Fruit fly (Drosophila melanogaster) whole organism, embryonic: ENCODE measurements around the gene RhoGAP18B.
A peak's percentile ranks its signal among the peaks of the same experiment; 100 is the strongest.

Experiments
- Adf1 ChIP-seq: fragments of 200-800 bp; sonication (Bioruptor generic); IDR thresholded peaks from 2 replicates; pipeline ENCODE4 v1.3.6; 2022; ENCODE audit warnings: missing biosample characterization, missing genetic modification characterization
- BEAF-32 ChIP-seq: fragments of 200-800 bp; sonication (Bioruptor generic); optimal IDR thresholded peaks from 3 replicates; lab custom pipeline; 2017; ENCODE audit warnings: missing biosample characterization, missing genetic modification characterization, mild to moderate bottlenecking, moderate library complexity, missing genetic modification reagents
- Bdp1 ChIP-seq: fragments of 200-800 bp; sonication (Bioruptor generic); optimal IDR thresholded peaks from 3 replicates; lab custom pipeline; 2016; ENCODE audit warnings: missing biosample characterization, missing genetic modification characterization
- BtbVII ChIP-seq: fragments of 200-800 bp; sonication (Bioruptor generic); optimal IDR thresholded peaks from 3 replicates; lab custom pipeline; 2017; ENCODE audit warnings: missing biosample characterization, mild to moderate bottlenecking, missing genetic modification characterization
- CG11093 ChIP-seq: fragments of 200-800 bp; sonication (Bioruptor generic); IDR thresholded peaks from 3 replicates; pipeline ENCODE4 v1.3.6; 2022; ENCODE audit warnings: missing biosample characterization, missing genetic modification characterization
- CG12104 ChIP-seq: fragments of 200-800 bp; sonication (Bioruptor generic); optimal IDR thresholded peaks from 3 replicates; lab custom pipeline; 2016; ENCODE audit warnings: missing biosample characterization, missing genetic modification characterization
- CG12659 ChIP-seq: fragments of 200-800 bp; sonication (Bioruptor generic); optimal IDR thresholded peaks from 3 replicates; lab custom pipeline; 2017; ENCODE audit warnings: mild to moderate bottlenecking, missing biosample characterization, missing genetic modification reagents, missing genetic modification characterization
- CG14710 ChIP-seq: fragments of 200-800 bp; sonication (Bioruptor generic); optimal IDR thresholded peaks from 3 replicates; lab custom pipeline; 2019; ENCODE audit warnings: missing biosample characterization, mild to moderate bottlenecking, missing genetic modification characterization, moderate library complexity
- CG15011 ChIP-seq: fragments of 200-800 bp; sonication (Bioruptor generic); optimal IDR thresholded peaks from 3 replicates; lab custom pipeline; 2018; ENCODE audit warnings: missing biosample characterization, mild to moderate bottlenecking, missing genetic modification characterization
- CG16813 ChIP-seq: fragments of 200-800 bp; sonication (Bioruptor generic); IDR thresholded peaks from 3 replicates; pipeline ENCODE4 v1.3.6; 2022; ENCODE audit warnings: missing biosample characterization, missing genetic modification characterization; ENCODE audit not compliant: partially characterized antibody
- CG2875 ChIP-seq: fragments of 200-800 bp; sonication (Bioruptor generic); optimal IDR thresholded peaks from 2 replicates; lab custom pipeline; 2017; ENCODE audit warnings: missing biosample characterization, mild to moderate bottlenecking, missing genetic modification characterization, missing genetic modification reagents
- CG30403 ChIP-seq: fragments of 200-800 bp; sonication (Bioruptor generic); optimal IDR thresholded peaks from 3 replicates; lab custom pipeline; 2016; ENCODE audit warnings: missing biosample characterization, missing genetic modification characterization
- CG31365 ChIP-seq: fragments of 200-800 bp; sonication (Bioruptor generic); optimal IDR thresholded peaks from 2 replicates; lab custom pipeline; 2018; ENCODE audit warnings: missing biosample characterization, mild to moderate bottlenecking, missing genetic modification characterization
- CG31441 ChIP-seq: fragments of 200-800 bp; sonication (Bioruptor generic); IDR thresholded peaks from 2 replicates; pipeline ENCODE4 v1.3.6; 2022; ENCODE audit warnings: missing biosample characterization, missing genetic modification characterization
- CG4730 ChIP-seq: fragments of 200-800 bp; sonication (Bioruptor generic); IDR thresholded peaks from 2 replicates; pipeline ENCODE4 v1.3.6; 2022; ENCODE audit warnings: missing biosample characterization, missing genetic modification characterization
- CG4820 ChIP-seq: fragments of 200-800 bp; sonication (Bioruptor generic); optimal IDR thresholded peaks from 3 replicates; lab custom pipeline; 2016; ENCODE audit warnings: missing biosample characterization, missing genetic modification characterization
- CG5245 ChIP-seq: fragments of 200-800 bp; sonication (Bioruptor generic); optimal IDR thresholded peaks from 3 replicates; lab custom pipeline; 2016; ENCODE audit warnings: missing biosample characterization, missing genetic modification characterization
- CG7745 ChIP-seq: fragments of 200-800 bp; sonication (Bioruptor generic); optimal IDR thresholded peaks from 2 replicates; lab custom pipeline; 2018; ENCODE audit warnings: missing biosample characterization, mild to moderate bottlenecking, missing genetic modification characterization, moderate library complexity
- CG7963 ChIP-seq: fragments of 200-800 bp; sonication (Bioruptor generic); IDR thresholded peaks from 3 replicates; pipeline ENCODE4 v1.3.6; 2022; ENCODE audit warnings: missing biosample characterization, missing genetic modification characterization; ENCODE audit not compliant: partially characterized antibody
- CG8388 ChIP-seq: fragments of 200-800 bp; sonication (Bioruptor generic); optimal IDR thresholded peaks from 2 replicates; lab custom pipeline; 2019; ENCODE audit warnings: missing biosample characterization, mild to moderate bottlenecking, missing genetic modification characterization, moderate library complexity
- CG9215 ChIP-seq: fragments of 200-800 bp; sonication (Bioruptor generic); IDR thresholded peaks from 2 replicates; pipeline ENCODE4 v1.3.6; 2022; ENCODE audit warnings: missing biosample characterization, missing genetic modification characterization
- Doc2 ChIP-seq: fragments of 200-800 bp; sonication (Bioruptor generic); IDR thresholded peaks from 2 replicates; pipeline ENCODE4 v1.3.6; 2022; ENCODE audit warnings: missing biosample characterization, missing genetic modification characterization
- Doc3 ChIP-seq: fragments of 200-800 bp; sonication (Bioruptor generic); IDR thresholded peaks from 3 replicates; pipeline ENCODE4 v1.3.6; 2022; ENCODE audit warnings: missing biosample characterization, missing genetic modification characterization; ENCODE audit not compliant: partially characterized antibody
- Ets65A ChIP-seq: fragments of 200-800 bp; sonication (Bioruptor generic); peaks from one replicate; lab custom pipeline; 2016; ENCODE audit warnings: missing biosample characterization, missing genetic modification characterization
- Ets97D ChIP-seq: fragments of 200-800 bp; sonication (Bioruptor generic); optimal IDR thresholded peaks from 3 replicates; lab custom pipeline; 2016; ENCODE audit warnings: missing biosample characterization, missing genetic modification characterization
- Gsc ChIP-seq: fragments of 200-800 bp; sonication (Bioruptor generic); IDR thresholded peaks from 2 replicates; pipeline ENCODE4 v1.3.6; 2022; ENCODE audit warnings: missing biosample characterization, missing genetic modification characterization
- H2.0 ChIP-seq: fragments of 200-800 bp; sonication (Bioruptor generic); IDR thresholded peaks from 2 replicates; pipeline ENCODE4 v1.3.6; 2022; ENCODE audit warnings: missing biosample characterization, missing genetic modification characterization
- Med ChIP-seq: fragments of 200-800 bp; sonication (Bioruptor generic); peaks from one replicate; lab custom pipeline; 2016; ENCODE audit warnings: missing biosample characterization, missing genetic modification characterization, mild to moderate bottlenecking, inconsistent platforms, moderate library complexity
- Myb ChIP-seq: fragments of 200-800 bp; sonication (Bioruptor generic); optimal IDR thresholded peaks from 2 replicates; lab custom pipeline; 2016; ENCODE audit warnings: missing biosample characterization, missing genetic modification characterization
- Oaz ChIP-seq: fragments of 200-800 bp; sonication (Bioruptor generic); IDR thresholded peaks from 2 replicates; pipeline ENCODE4 v1.3.6; 2022; ENCODE audit warnings: missing biosample characterization, missing genetic modification characterization
- Opbp ChIP-seq: fragments of 200-800 bp; sonication (Bioruptor generic); IDR thresholded peaks from 3 replicates; pipeline ENCODE4 v1.3.6; 2022; ENCODE audit warnings: missing biosample characterization, missing genetic modification characterization; ENCODE audit not compliant: partially characterized antibody
- Sin3A ChIP-seq: fragments of >200 bp; optimal IDR thresholded peaks from 2 replicates; lab custom pipeline; 2018
- Sry-δ ChIP-seq: fragments of 200-800 bp; sonication (Bioruptor generic); optimal IDR thresholded peaks from 2 replicates; lab custom pipeline; 2016; ENCODE audit warnings: missing biosample characterization, missing genetic modification characterization
- aop ChIP-seq: fragments of 200-800 bp; sonication (Bioruptor generic); IDR thresholded peaks from 2 replicates; pipeline ENCODE4 v1.3.6; 2022; ENCODE audit warnings: missing biosample characterization, missing genetic modification characterization
- bsh ChIP-seq, 2 experiments: fragments of 200-800 bp; sonication (Bioruptor generic); optimal IDR thresholded peaks; 2 replicates each; lab custom pipeline; 2017 to 2018; ENCODE audit warnings: mild to moderate bottlenecking in 2 of 2, missing biosample characterization in 2 of 2, missing genetic modification characterization in 2 of 2, moderate library complexity in 1 of 2
- gcm2 ChIP-seq: fragments of 200-800 bp; sonication (Bioruptor generic); optimal IDR thresholded peaks from 2 replicates; lab custom pipeline; 2016; ENCODE audit warnings: missing biosample characterization, missing genetic modification characterization
- gfzf ChIP-seq: fragments of 200-800 bp; sonication (Bioruptor generic); optimal IDR thresholded peaks from 2 replicates; lab custom pipeline; 2016; ENCODE audit warnings: missing biosample characterization, mild to moderate bottlenecking, missing genetic modification characterization, moderate library complexity
- hbn ChIP-seq: fragments of 200-800 bp; sonication (Bioruptor generic); IDR thresholded peaks from 2 replicates; pipeline ENCODE4 v1.3.6; 2022; ENCODE audit warnings: missing biosample characterization, missing genetic modification characterization; ENCODE audit not compliant: partially characterized antibody
- inv ChIP-seq: fragments of 200-800 bp; sonication (Bioruptor generic); IDR thresholded peaks from 2 replicates; pipeline ENCODE4 v1.3.6; 2022; ENCODE audit warnings: missing biosample characterization, missing genetic modification characterization; ENCODE audit not compliant: partially characterized antibody
- kay ChIP-seq: fragments of 200-800 bp; sonication (Bioruptor generic); optimal IDR thresholded peaks from 2 replicates; lab custom pipeline; 2016; ENCODE audit warnings: missing biosample characterization, missing genetic modification characterization
- lab ChIP-seq: fragments of 200-800 bp; sonication (Bioruptor generic); optimal IDR thresholded peaks from 3 replicates; lab custom pipeline; 2017; ENCODE audit warnings: missing biosample characterization, missing genetic modification characterization, mild to moderate bottlenecking, moderate library complexity, missing genetic modification reagents
- lola ChIP-seq, 3 experiments: fragments of >200 bp in 2 of 3; fragments of 200-800 bp in 1 of 3; sonication (Bioruptor generic) in 1 of 3; optimal IDR thresholded peaks; 2 replicates each; lab custom pipeline; 2017 to 2019; ENCODE audit warnings: missing biosample characterization in 3 of 3, missing genetic modification characterization in 3 of 3, mild to moderate bottlenecking in 1 of 3, moderate library complexity in 1 of 3
- otp ChIP-seq: fragments of 200-800 bp; sonication (Bioruptor generic); IDR thresholded peaks from 3 replicates; pipeline ENCODE4, ENCODE4 v1.3.6; 2022; ENCODE audit warnings: missing biosample characterization, missing genetic modification characterization
- salm ChIP-seq: fragments of 200-800 bp; sonication (Bioruptor generic); optimal IDR thresholded peaks from 2 replicates; lab custom pipeline; 2018; ENCODE audit warnings: missing biosample characterization, mild to moderate bottlenecking, missing genetic modification characterization
- sd ChIP-seq: fragments of 200-800 bp; sonication (Bioruptor generic); optimal IDR thresholded peaks from 3 replicates; lab custom pipeline; 2018; ENCODE audit warnings: missing biosample characterization, mild to moderate bottlenecking, missing genetic modification characterization, moderate library complexity
- shn ChIP-seq: fragments of 200-800 bp; sonication (Bioruptor generic); optimal IDR thresholded peaks from 3 replicates; lab custom pipeline; 2016; ENCODE audit warnings: missing biosample characterization, missing genetic modification characterization
- sqz ChIP-seq: fragments of 200-800 bp; sonication (Bioruptor generic); optimal IDR thresholded peaks from 3 replicates; lab custom pipeline; 2018; ENCODE audit warnings: missing biosample characterization, mild to moderate bottlenecking, missing genetic modification characterization
- stwl ChIP-seq: fragments of 200-800 bp; sonication (Bioruptor generic); optimal IDR thresholded peaks from 3 replicates; lab custom pipeline; 2018; ENCODE audit warnings: missing biosample characterization, mild to moderate bottlenecking, missing genetic modification characterization, moderate library complexity
- tna ChIP-seq: fragments of 200-800 bp; sonication (Bioruptor generic); IDR thresholded peaks from 2 replicates; pipeline ENCODE4 v1.3.6; 2022; ENCODE audit warnings: missing biosample characterization, missing genetic modification characterization; ENCODE audit not compliant: partially characterized antibody
- vnd ChIP-seq: fragments of 200-800 bp; sonication (Bioruptor generic); IDR thresholded peaks from 3 replicates; pipeline ENCODE4 v1.3.6; 2022; ENCODE audit warnings: missing biosample characterization, missing genetic modification characterization; ENCODE audit not compliant: partially characterized antibody

The RhoGAP18B gene

dm6 chrX:19201630-19202029 is 34.7 kb upstream of the RhoGAP18B start, which contains the start of gene CG7990:
TSS of gene CG7990 (minus strand) at chrX:19201979.
- TF ChIP-seq CG12104: no peak
- peak; percentile 32 for TF ChIP-seq Ets97D (GFP tag; lab: Kevin White, UChicago)
- peak; percentile 48; the same call in 1 of the 3 replicates for TF ChIP-seq Opbp (GFP tag; lab: Robert Waterston, UW)
- TF ChIP-seq BtbVII (GFP tag; lab: Kevin White, UChicago): no peak
- TF ChIP-seq Doc2 (GFP tag; lab: Robert Waterston, UW): no peak
- TF ChIP-seq otp (GFP tag; lab: Robert Waterston, UW): no peak
- TF ChIP-seq CG8388 (GFP tag; lab: Kevin White, UChicago): no peak
- no peak for TF ChIP-seq Ets65A (GFP tag; lab: Kevin White, UChicago)
- no peak for TF ChIP-seq aop (GFP tag; lab: Robert Waterston, UW)
- no peak for TF ChIP-seq CG7745 (tag; lab: Kevin White, UChicago)
- no peak for TF ChIP-seq lola (GFP tag; optimal IDR thresholded peaks at IDR 0.05; lab: Kevin White, UChicago)
- no peak for TF ChIP-seq H2.0 (GFP tag; lab: Robert Waterston, UW)
- no peak for TF ChIP-seq CG2875 (GFP tag; lab: Kevin White, UChicago)
- no peak for TF ChIP-seq CG5245
- no peak for TF ChIP-seq Oaz (GFP tag; lab: Robert Waterston, UW)
- no peak for TF ChIP-seq CG31365 (tag; lab: Kevin White, UChicago)
- no peak for TF ChIP-seq sd
- TF ChIP-seq CG4820 (GFP tag; lab: Kevin White, UChicago): no peak
- TF ChIP-seq Myb (GFP tag; lab: Kevin White, UChicago): peak; percentile 78
- TF ChIP-seq CG31441 (GFP tag; lab: Robert Waterston, UW): no peak
- TF ChIP-seq gcm2 (GFP tag; lab: Kevin White, UChicago): no peak
- TF ChIP-seq CG12659 (GFP tag; lab: Kevin White, UChicago): peak; percentile 27
- 0 out of 3 replicates have a peak, but pooled peaks have one; percentile 29 for TF ChIP-seq CG16813 (GFP tag; lab: Robert Waterston, UW)
- TF ChIP-seq shn: no peak
- peak; percentile 23 for TF ChIP-seq Sry-δ (GFP tag; lab: Kevin White, UChicago)
- TF ChIP-seq hbn: peak; percentile 48; the same call in 1 of the 2 replicates
- TF ChIP-seq Med (GFP tag; lab: Kevin White, UChicago): peak; percentile 73
- 0 out of 3 replicates have a peak, but pooled peaks have one; percentile 34 for TF ChIP-seq vnd (GFP tag; lab: Robert Waterston, UW)
- TF ChIP-seq inv: 0 out of 2 replicates have a peak, but pooled peaks have one; percentile 13
- TF ChIP-seq CG30403 (GFP tag; lab: Kevin White, UChicago): no peak
- TF ChIP-seq Sin3A (lab: Kevin White, UChicago): no peak
- TF ChIP-seq tna (GFP tag; lab: Robert Waterston, UW): 0 out of 2 replicates have a peak, but pooled peaks have one; percentile 15
- peak; percentile 75 for TF ChIP-seq gfzf
- peak; percentile 34 for TF ChIP-seq CG14710 (tag; lab: Kevin White, UChicago)
- TF ChIP-seq stwl (tag; lab: Kevin White, UChicago): peak; percentile 95
- TF ChIP-seq sqz (GFP tag; lab: Kevin White, UChicago): no peak
- TF ChIP-seq CG4730: no peak
- no peak for TF ChIP-seq salm
- no peak for TF ChIP-seq CG15011 (GFP tag; lab: Kevin White, UChicago)
- TF ChIP-seq Bdp1: no peak
- TF ChIP-seq CG11093: no peak
- TF ChIP-seq lab (GFP tag; lab: Kevin White, UChicago): no peak
- TF ChIP-seq CG7963 (GFP tag; lab: Robert Waterston, UW): no peak
- no peak for TF ChIP-seq CG9215 (GFP tag; lab: Robert Waterston, UW)
- TF ChIP-seq bsh (GFP tag; optimal IDR thresholded peaks at IDR 0.05; lab: Kevin White, UChicago): no peak
- no peak; the same call in 1 of the 2 replicates for TF ChIP-seq Adf1
- TF ChIP-seq Doc3 (GFP tag; lab: Robert Waterston, UW): no peak
- peak; percentile 30 for TF ChIP-seq BEAF-32 (GFP tag; lab: Kevin White, UChicago)
- no peak for TF ChIP-seq Gsc (GFP tag; lab: Robert Waterston, UW)
- TF ChIP-seq kay: no peak
